Worm (Caenorhabditis elegans): Measurements from ENCODE around the gene old-1.

DNA sequence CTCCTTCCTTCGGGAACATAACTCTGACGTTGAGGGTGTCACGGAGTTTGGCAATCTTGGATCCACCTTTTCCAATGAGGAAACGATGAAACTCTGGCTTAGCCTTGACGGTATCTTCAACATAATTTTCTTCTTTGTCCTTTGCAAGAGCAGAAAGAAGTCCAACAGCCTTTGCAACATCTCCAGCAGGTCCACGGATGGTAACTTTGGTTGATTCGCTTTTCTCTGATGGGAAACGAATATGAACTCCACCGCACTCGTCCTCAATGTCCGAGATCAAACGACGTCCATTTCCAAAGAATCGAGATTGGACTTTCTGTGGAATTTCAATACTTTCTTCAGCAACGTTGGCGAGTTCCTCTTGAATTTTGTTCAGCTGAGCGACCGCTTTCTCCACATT, 20.0 kb upstream of the old-1 start:
- TF ChIP-seq skn-1 (tag; optimal IDR thresholded peaks at IDR 0.05) = no peak
- TF ChIP-seq daf-16 (GFP tag; optimal IDR thresholded peaks at IDR 0.05) = no peak
- no peak for TF ChIP-seq daf-16 (tag; optimal IDR thresholded peaks at IDR 0.05)
- TF ChIP-seq nhr-237 (tag; optimal IDR thresholded peaks at IDR 0.05) = no peak
- no peak for TF ChIP-seq T20F7.1 (GFP tag; optimal IDR thresholded peaks at IDR 0.05)
- TF ChIP-seq nhr-76 (tag; optimal IDR thresholded peaks at IDR 0.05) = no peak
- TF ChIP-seq snpc-4 (tag; optimal IDR thresholded peaks at IDR 0.05) = no peak
- TF ChIP-seq unc-39 (tag; optimal IDR thresholded peaks at IDR 0.05) = no peak
- TF ChIP-seq hmg-1.1 (GFP tag; IDR thresholded peaks at IDR 0.05) = no peak
- TF ChIP-seq daf-12 (tag; optimal IDR thresholded peaks at IDR 0.05) = no peak
- no peak for TF ChIP-seq nhr-102 (tag; optimal IDR thresholded peaks at IDR 0.05)
- no peak for TF ChIP-seq mxl-3 (GFP tag; optimal IDR thresholded peaks at IDR 0.05)
- no peak for TF ChIP-seq ctbp-1 (GFP tag; IDR thresholded peaks at IDR 0.05)
- TF ChIP-seq pha-4 (GFP tag; IDR thresholded peaks at IDR 0.05) = no peak
- TF ChIP-seq pha-4 (tag; optimal IDR thresholded peaks at IDR 0.05) = no peak

Measured in whole organism, L4 larva.